Worm (Caenorhabditis elegans) whole organism, L1 larva: ENCODE measurements around the gene lact-5.

Experiments used
- alr-1 ChIP-seq: fragments of 200-800 bp; sonication (Bioruptor generic); optimal IDR thresholded peaks from 2 replicates; lab custom pipeline; 2018; ENCODE audit warnings: borderline replicate concordance, mild to moderate bottlenecking, missing genetic modification characterization, missing compliant biosample characterization
- aly-2 ChIP-seq: fragments of 150-350 bp; optimal IDR thresholded peaks from 2 replicates; lab custom pipeline; 2014; ENCODE audit warnings: missing biosample characterization, missing genetic modification characterization
- ama-1 ChIP-seq: fragments of 150-350 bp; optimal IDR thresholded peaks from 2 replicates; lab custom pipeline; 2014
- blmp-1 ChIP-seq: fragments of 150-350 bp; optimal IDR thresholded peaks from 2 replicates; lab custom pipeline; 2014; ENCODE audit warnings: missing biosample characterization, missing genetic modification characterization
- hlh-4 ChIP-seq: sonication (generic microtip); optimal IDR thresholded peaks from 2 replicates; lab custom pipeline; 2016; ENCODE audit warnings: mild to moderate bottlenecking, missing genetic modification characterization, missing compliant biosample characterization
- lin-13 ChIP-seq: fragments of 150-350 bp; optimal IDR thresholded peaks from 2 replicates; lab custom pipeline; 2014; ENCODE audit warnings: missing biosample characterization, missing genetic modification reagents, missing genetic modification characterization
- nhr-12 ChIP-seq: sonication (generic microtip); optimal IDR thresholded peaks from 2 replicates; lab custom pipeline; 2017; ENCODE audit warnings: missing biosample characterization, missing genetic modification characterization

- TF ChIP-seq hlh-4: no peak
- TF ChIP-seq lin-13 (GFP tag; lab: Kevin White, UChicago): no peak
- TF ChIP-seq blmp-1: no peak
- TF ChIP-seq aly-2 (tag; lab: Kevin White, UChicago): no peak
- TF ChIP-seq alr-1 (tag; lab: Kevin White, UChicago): no peak
- no peak for TF ChIP-seq ama-1
- TF ChIP-seq nhr-12 (tag; lab: Kevin White, UChicago): no peak
Observed at ce11 chrII:4815356-4815755, 6.2 kb downstream of the lact-5 start.
